Worm (Caenorhabditis elegans) whole organism, L2 larva: ENCODE results near the gene srh-204.
"Not testable (repeated sequence)": the region's sequence is repeated elsewhere in the genome, so short reads cannot be mapped to it uniquely, and the experiment has no call there.

ENCODE experiments used
- F13H6.1 ChIP-seq: sonication (generic microtip); optimal IDR thresholded peaks from 2 replicates; lab custom pipeline; 2016; ENCODE audit warnings: missing genetic modification characterization, missing compliant biosample characterization
- R02D3.7 ChIP-seq: fragments of 150-350 bp; optimal IDR thresholded peaks from 2 replicates; lab custom pipeline; 2014; ENCODE audit warnings: missing biosample characterization, missing genetic modification characterization
- ZK546.5 ChIP-seq: sonication (generic microtip); optimal IDR thresholded peaks from 2 replicates; lab custom pipeline; 2017; ENCODE audit warnings: missing biosample characterization, missing genetic modification characterization
- alr-1 ChIP-seq: fragments of 150-350 bp; optimal IDR thresholded peaks from 2 replicates; lab custom pipeline; 2014; ENCODE audit warnings: missing biosample characterization, missing genetic modification characterization
- aly-2 ChIP-seq: fragments of 150-350 bp; optimal IDR thresholded peaks from 2 replicates; lab custom pipeline; 2014; ENCODE audit warnings: missing biosample characterization, missing genetic modification characterization
- blmp-1 ChIP-seq: sonication (generic microtip); optimal IDR thresholded peaks from 2 replicates; lab custom pipeline; 2017; ENCODE audit warnings: missing genetic modification characterization, mild to moderate bottlenecking, missing compliant biosample characterization, antibody characterized with exemption, moderate library complexity; ENCODE audit not compliant: insufficient read depth
- ceh-16 ChIP-seq: fragments of 150-350 bp; optimal IDR thresholded peaks from 2 replicates; lab custom pipeline; 2014; ENCODE audit warnings: missing biosample characterization, missing genetic modification characterization
- ceh-82 ChIP-seq: fragments of 150-350 bp; optimal IDR thresholded peaks from 2 replicates; lab custom pipeline; 2014; ENCODE audit warnings: missing biosample characterization, missing genetic modification characterization
- crh-2 ChIP-seq: sonication (generic microtip); optimal IDR thresholded peaks from 2 replicates; lab custom pipeline; 2017; ENCODE audit warnings: missing biosample characterization, missing genetic modification characterization
- dmd-4 ChIP-seq: sonication (generic microtip); optimal IDR thresholded peaks from 2 replicates; lab custom pipeline; 2017; ENCODE audit warnings: missing biosample characterization, missing genetic modification characterization
- egl-27 ChIP-seq: sonication (generic microtip); optimal IDR thresholded peaks from 3 replicates; lab custom pipeline; 2017; ENCODE audit warnings: missing biosample characterization, missing genetic modification reagents, missing genetic modification characterization
- elt-3 ChIP-seq: sonication (generic microtip); optimal IDR thresholded peaks from 2 replicates; lab custom pipeline; 2017; ENCODE audit warnings: missing biosample characterization, missing genetic modification characterization
- gmeb-1 ChIP-seq: fragments of 150-350 bp; optimal IDR thresholded peaks from 2 replicates; lab custom pipeline; 2014; ENCODE audit warnings: missing biosample characterization, missing genetic modification characterization
- lsy-2 ChIP-seq, 2 experiments: fragments of 150-350 bp in 1 of 2; sonication (generic microtip) in 1 of 2; optimal IDR thresholded peaks; 2 replicates each; lab custom pipeline; 2014 to 2017; ENCODE audit warnings: missing biosample characterization in 2 of 2, missing genetic modification characterization in 2 of 2
- nhr-10 ChIP-seq: sonication (generic microtip); optimal IDR thresholded peaks from 2 replicates; lab custom pipeline; 2017; ENCODE audit warnings: missing biosample characterization, missing genetic modification characterization
- nhr-12 ChIP-seq: fragments of 150-350 bp; optimal IDR thresholded peaks from 2 replicates; lab custom pipeline; 2014; ENCODE audit warnings: missing biosample characterization, missing genetic modification characterization
- nhr-23 ChIP-seq: fragments of 150-350 bp; optimal IDR thresholded peaks from 2 replicates; lab custom pipeline; 2014; ENCODE audit warnings: missing biosample characterization, missing genetic modification reagents, missing genetic modification characterization
- sem-4 ChIP-seq: fragments of 150-350 bp; optimal IDR thresholded peaks from 2 replicates; lab custom pipeline; 2014; ENCODE audit warnings: missing biosample characterization, missing genetic modification reagents, missing genetic modification characterization
- skn-1 ChIP-seq: sonication (generic microtip); optimal IDR thresholded peaks from 2 replicates; lab custom pipeline; 2017; ENCODE audit warnings: missing biosample characterization, missing genetic modification characterization
- sma-9 ChIP-seq, 2 experiments: fragments of 150-350 bp in 1 of 2; sonication (generic microtip) in 1 of 2; optimal IDR thresholded peaks; 2 replicates each; lab custom pipeline; 2014 to 2016; ENCODE audit warnings: missing genetic modification characterization in 2 of 2, mild to moderate bottlenecking in 1 of 2, missing biosample characterization in 1 of 2, missing compliant biosample characterization in 1 of 2, missing genetic modification reagents in 1 of 2, moderate library complexity in 1 of 2
- snpc-4 ChIP-seq: fragments of 150-350 bp; optimal IDR thresholded peaks from 2 replicates; lab custom pipeline; 2014; ENCODE audit warnings: missing biosample characterization, missing genetic modification characterization
- unc-39 ChIP-seq: fragments of 150-350 bp; optimal IDR thresholded peaks from 2 replicates; lab custom pipeline; 2014; ENCODE audit warnings: missing biosample characterization, missing genetic modification characterization
- unc-55 ChIP-seq: fragments of 150-350 bp; sonication (generic microtip); optimal IDR thresholded peaks from 3 replicates; lab custom pipeline; 2014; ENCODE audit warnings: missing biosample characterization, missing genetic modification reagents, missing genetic modification characterization
- unc-62 ChIP-seq: fragments of 150-350 bp; optimal IDR thresholded peaks from 2 replicates; lab custom pipeline; 2014; ENCODE audit warnings: missing biosample characterization, missing genetic modification reagents, missing genetic modification characterization
- ztf-1 ChIP-seq: fragments of 200-800 bp; sonication (Bioruptor generic); conservative IDR thresholded peaks from 2 replicates; pipeline ENCODE4 v1.3.6; 2022; ENCODE audit warnings: missing genetic modification characterization, missing compliant biosample characterization
- ztf-11 ChIP-seq: sonication (generic microtip); optimal IDR thresholded peaks from 2 replicates; lab custom pipeline; 2017; ENCODE audit warnings: missing biosample characterization, missing genetic modification characterization

srh-204 gene

DNA sequence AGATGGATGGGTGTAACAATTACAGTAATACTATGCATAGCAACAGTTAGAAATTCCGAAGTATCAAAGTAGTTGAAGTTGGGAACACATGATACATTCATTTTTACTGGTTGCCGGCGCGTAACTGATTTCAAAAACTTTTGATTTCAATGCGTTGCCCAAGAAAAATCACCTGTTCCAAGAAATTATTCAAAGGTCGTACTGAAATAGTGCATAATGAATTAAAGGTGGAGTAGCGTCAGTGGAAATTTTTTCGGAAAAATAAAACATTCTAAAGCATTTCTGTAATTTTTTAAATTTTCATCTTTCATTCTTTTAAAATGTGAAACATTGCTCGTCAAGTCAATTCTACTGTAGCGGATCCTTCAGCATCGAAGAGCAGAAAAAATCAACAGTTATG, at the start of gene srh-204:
Gene srh-204 (minus strand): TSS at position 101 of the 400 bp plus-strand sequence.
- no peak for TF ChIP-seq nhr-10 (tag; lab: Kevin White, UChicago)
- no peak for TF ChIP-seq elt-3 (tag; lab: Kevin White, UChicago)
- TF ChIP-seq unc-39 (tag; lab: Kevin White, UChicago) = no peak

- TF ChIP-seq sem-4 (tag; lab: Kevin White, UChicago); unc-55 (GFP tag; lab: Kevin White, UChicago); F13H6.1 (tag; lab: Kevin White, UChicago): not testable (repeated sequence)
Observed at ce11 chrV:4284737-4285136, 44.5 kb upstream of the srh-204 start, which contains the start of gene srt-19. Gene srt-19, plus strand, starts transcription at chrV:4285037.

DNA sequence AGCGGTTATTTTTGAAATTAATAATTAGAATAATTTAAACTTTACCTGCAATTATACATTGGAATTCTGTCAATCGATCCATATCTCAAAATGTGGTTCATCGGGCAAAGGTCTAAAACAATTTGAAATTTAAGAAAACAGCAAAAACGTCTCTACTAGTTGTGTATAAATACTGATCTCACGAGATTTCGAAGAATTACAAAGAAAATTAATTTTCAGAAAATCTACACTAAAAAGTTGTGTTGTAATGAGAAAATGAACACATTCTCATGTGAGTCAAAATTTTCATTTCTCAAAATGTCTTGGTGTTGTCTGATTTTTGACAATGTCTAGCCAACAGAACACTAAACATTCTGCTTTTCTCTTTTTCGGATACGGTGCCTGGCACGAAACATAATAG, 41.5 kb upstream of the srh-204 start, which contains the start of gene srt-37:
Gene srt-37 (minus strand): TSS at position 101 of the 400 bp plus-strand sequence.
- not testable (repeated sequence) for TF ChIP-seq blmp-1, nhr-12, snpc-4 (tag; lab: Kevin White, UChicago)

DNA sequence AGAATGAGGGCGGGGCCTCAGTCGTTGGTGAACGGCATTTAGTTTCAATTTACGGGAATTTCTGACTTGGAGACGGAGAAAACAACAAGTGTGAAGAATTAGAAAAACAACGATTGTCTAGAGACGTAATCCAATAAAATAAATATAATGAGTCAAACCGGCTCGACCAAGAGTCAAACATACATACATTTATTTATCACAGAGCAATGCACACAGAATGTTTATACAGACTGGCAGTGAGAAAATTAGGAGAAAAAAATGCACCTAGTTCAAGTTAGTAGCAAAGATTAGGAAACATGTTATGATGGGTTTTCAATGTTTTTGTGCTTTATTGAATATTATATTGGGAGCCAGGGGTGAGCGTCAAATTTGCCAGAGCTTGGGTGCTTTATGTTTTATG, 38.5 kb upstream of the srh-204 start, which contains the start of gene srt-20:
Gene srt-20 (minus strand): TSS at position 101 of the 400 bp plus-strand sequence.
- TF ChIP-seq ztf-11, unc-39, ceh-82 (tag; lab: Kevin White, UChicago): not testable (repeated sequence)

ce11 chrV:4273372-4273771, 33.2 kb upstream of the srh-204 start:
- no peak for TF ChIP-seq nhr-23 (tag; lab: Kevin White, UChicago)
- TF ChIP-seq R02D3.7 (tag; lab: Kevin White, UChicago) = no peak

DNA sequence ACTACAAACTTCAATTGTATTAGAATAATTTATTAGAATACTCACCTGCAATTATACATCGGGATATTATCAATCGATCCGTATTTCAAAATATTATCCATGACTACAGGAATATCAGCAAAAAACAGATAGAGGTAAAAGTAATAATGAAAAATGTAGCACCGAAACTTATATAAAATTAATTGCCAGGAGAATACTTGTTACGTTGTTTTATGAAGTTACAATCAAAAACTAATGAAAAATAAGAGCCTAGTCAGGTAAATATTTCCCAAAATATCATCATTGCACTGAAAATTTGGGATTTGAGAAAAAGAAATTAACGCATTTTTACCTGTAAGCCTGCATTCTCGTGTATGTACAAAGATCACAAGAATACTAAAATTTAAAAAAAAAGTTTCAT, 31.1 kb upstream of the srh-204 start, which contains the start of gene srt-38:
Gene srt-38 (minus strand): TSS at position 101 of the 400 bp plus-strand sequence.
- not testable (repeated sequence) for TF ChIP-seq crh-2, alr-1, aly-2 (tag; lab: Kevin White, UChicago)

- TF ChIP-seq ztf-1; skn-1 (tag; lab: Kevin White, UChicago); unc-39 (tag; lab: Kevin White, UChicago): not testable (repeated sequence)
- TF ChIP-seq, all 48 proteins: peak for 0; not testable (repeated sequence) for 48
Observed at ce11 chrV:4268213-4268612, 28.0 kb upstream of the srh-204 start, which contains the start of gene srt-36. Gene srt-36, minus strand, starts transcription at chrV:4268313.

ce11 chrV:4264516-4264915, 24.3 kb upstream of the srh-204 start, which contains the start of gene srt-35:
Gene srt-35, minus strand, starts transcription at chrV:4264616.
- TF ChIP-seq dmd-4 (tag; lab: Kevin White, UChicago) (no peak), unc-55 (GFP tag; lab: Kevin White, UChicago) (no peak), elt-3 (tag; lab: Kevin White, UChicago) (no peak), egl-27 (tag; lab: Kevin White, UChicago) (no peak), unc-62 (GFP tag; lab: Kevin White, UChicago) (no peak), nhr-12 (tag; lab: Kevin White, UChicago) (no peak), sma-9 (GFP tag; optimal IDR thresholded peaks at IDR 0.05; lab: Kevin White, UChicago) (no peak), sma-9 (tag; optimal IDR thresholded peaks at IDR 0.05; lab: Kevin White, UChicago) (no peak), ceh-16 (tag; lab: Kevin White, UChicago) (no peak), R02D3.7 (tag; lab: Kevin White, UChicago) (no peak), gmeb-1 (tag; lab: Kevin White, UChicago) (no peak), lsy-2 (tag; optimal IDR thresholded peaks at IDR 0.05; lab: Kevin White, UChicago) (no peak), crh-2 (tag; lab: Kevin White, UChicago) (no peak), ztf-11 (tag; lab: Kevin White, UChicago) (no peak), ZK546.5 (tag; lab: Kevin White, UChicago) (no peak), blmp-1 (tag; lab: Kevin White, UChicago) (no peak)
- TF ChIP-seq, all 48 proteins: peak for 0
